Fruit fly (Drosophila melanogaster) S2 (cell line): Measurements from ENCODE around the gene CG18636.
"Not testable (repeated sequence)": the region's sequence is repeated elsewhere in the genome, so short reads cannot be mapped to it uniquely, and the experiment has no call there.

Experiments
- CG8478 ChIP-seq: fragments of >200 bp; optimal IDR thresholded peaks from 2 replicates; lab custom pipeline; 2018
- CTCF ChIP-seq, 2 experiments: fragments of >200 bp; optimal IDR thresholded peaks; 2 replicates each; lab custom pipeline; 2018

The CG18636 gene

dm6 chr2L:14737669-14738068, 46.7 kb downstream of the CG18636 start, which contains the start of gene CG31775:
Gene CG31775, minus strand, starts transcription at chr2L:14737769.
- TF ChIP-seq CTCF (optimal IDR thresholded peaks at IDR 0.05; lab: Kevin White, UChicago); CG8478: not testable (repeated sequence)

dm6 chr2L:14735543-14735942, 48.9 kb downstream of the CG18636 start, which contains the start of gene CG31835:
Gene CG31835, plus strand, starts transcription at chr2L:14735843.
- not testable (repeated sequence) for TF ChIP-seq CTCF (optimal IDR thresholded peaks at IDR 0.05; lab: Kevin White, UChicago); CG8478
